Worm (Caenorhabditis elegans) whole organism, L2 larva: ENCODE results near the gene tbc-19.

ENCODE experiments used
- egl-27 ChIP-seq: sonication (generic microtip); optimal IDR thresholded peaks from 3 replicates; lab custom pipeline; 2017; ENCODE audit warnings: missing biosample characterization, missing genetic modification reagents, missing genetic modification characterization
- lin-39 ChIP-seq: fragments of 150-350 bp; optimal IDR thresholded peaks from 2 replicates; lab custom pipeline; 2014; ENCODE audit warnings: missing biosample characterization, missing genetic modification reagents, missing genetic modification characterization

DNA sequence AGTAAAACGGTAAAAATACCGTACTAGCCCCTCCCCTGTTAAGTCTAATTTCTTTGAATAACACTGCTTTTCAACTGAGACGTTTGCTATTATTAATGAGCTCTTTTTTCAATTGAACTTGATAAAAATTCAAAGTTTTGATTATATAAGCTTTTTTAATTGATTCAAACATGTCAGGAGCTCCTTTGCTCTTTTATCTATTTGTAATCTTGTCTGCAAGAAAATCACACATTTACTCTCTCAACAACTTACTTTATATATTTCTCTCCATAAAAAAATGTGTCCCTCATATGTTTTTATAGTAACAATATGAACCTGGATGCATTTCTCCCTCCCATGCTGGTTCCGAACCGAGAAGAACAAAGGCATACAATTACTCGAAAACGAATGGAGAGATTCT, 8.0 kb upstream of the tbc-19 start, which contains the start of gene C04C11.1:
- TF ChIP-seq egl-27 (tag; lab: Kevin White, UChicago) (no peak), lin-39 (tag; lab: Kevin White, UChicago) (no peak)
